Worm (Caenorhabditis elegans): ENCODE data around the gene him-8.

DNA sequence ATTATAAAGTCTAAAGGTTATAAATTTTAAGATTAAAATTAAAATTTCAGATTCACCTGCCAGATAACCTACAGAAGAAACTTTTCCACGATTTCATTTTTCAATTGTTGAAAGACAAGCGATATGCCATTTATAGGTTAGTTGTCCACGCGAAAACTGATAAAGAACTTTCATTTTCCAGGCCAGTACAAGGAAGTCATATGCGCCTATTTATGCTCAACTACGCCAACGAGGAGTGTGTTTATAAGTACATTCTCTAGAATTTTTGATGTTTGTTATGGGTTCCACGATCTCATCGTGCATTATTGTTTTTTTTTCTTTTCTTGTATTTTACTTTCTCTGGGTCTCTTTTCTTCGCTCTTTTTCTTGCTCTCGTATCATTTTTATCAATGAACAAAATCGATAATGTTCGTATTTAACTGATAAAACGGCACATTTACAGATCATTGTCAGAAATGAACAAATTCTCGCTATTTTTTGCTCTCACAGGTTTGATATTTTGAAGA lies 44.9 kb downstream of the him-8 start, which contains the start of gene R09H10.3:
- TF ChIP-seq snpc-4 (tag; optimal IDR thresholded peaks at IDR 0.05): no peak
- TF ChIP-seq ceh-90 (tag; optimal IDR thresholded peaks at IDR 0.05): no peak
- no peak for TF ChIP-seq Y116A8C.19 (tag; optimal IDR thresholded peaks at IDR 0.05; ENCODE audit: borderline replicate concordance)
- TF ChIP-seq nhr-11 (tag; optimal IDR thresholded peaks at IDR 0.05): no peak
- TF ChIP-seq lin-13 (GFP tag; optimal IDR thresholded peaks at IDR 0.05): no peak
- no peak for TF ChIP-seq snu-23 (GFP tag; optimal IDR thresholded peaks at IDR 0.05)
- no peak for TF ChIP-seq jun-1 (tag; optimal IDR thresholded peaks at IDR 0.05)
- TF ChIP-seq nhr-85 (tag): no peak

All from whole organism, L1 larva.